Fruit fly (Drosophila melanogaster) whole organism, prepupa: ENCODE results near the gene Zn72D.

Source experiments
- Blimp-1 ChIP-seq: fragments of 200-800 bp; sonication (Bioruptor generic); optimal IDR thresholded peaks from 3 replicates; lab custom pipeline; 2017; ENCODE audit warnings: missing biosample characterization, missing genetic modification characterization, mild to moderate bottlenecking, moderate library complexity, missing genetic modification reagents
- CG10669 ChIP-seq: fragments of 200-800 bp; sonication (Bioruptor generic); optimal IDR thresholded peaks from 3 replicates; lab custom pipeline; 2018; ENCODE audit warnings: missing biosample characterization, mild to moderate bottlenecking, missing genetic modification characterization, moderate library complexity
- CG11294 ChIP-seq: fragments of 200-800 bp; sonication (Bioruptor generic); IDR thresholded peaks from 2 replicates; pipeline ENCODE4 v1.3.6; 2022; ENCODE audit warnings: missing biosample characterization, missing genetic modification characterization
- CG11902 ChIP-seq: fragments of 200-800 bp; sonication (Bioruptor generic); optimal IDR thresholded peaks from 3 replicates; lab custom pipeline; 2016; ENCODE audit warnings: missing biosample characterization, missing genetic modification characterization
- CG15336 ChIP-seq: fragments of 200-800 bp; sonication (Bioruptor generic); IDR thresholded peaks from 2 replicates; pipeline ENCODE4 v1.3.6; 2022; ENCODE audit warnings: missing biosample characterization, missing genetic modification characterization
- CG16779 ChIP-seq: fragments of 200-800 bp; sonication (Bioruptor generic); optimal IDR thresholded peaks from 3 replicates; lab custom pipeline; 2017; ENCODE audit warnings: missing biosample characterization, mild to moderate bottlenecking, missing genetic modification characterization
- CG32006 ChIP-seq: fragments of 200-800 bp; sonication (Bioruptor generic); optimal IDR thresholded peaks from 3 replicates; lab custom pipeline; 2017; ENCODE audit warnings: missing biosample characterization, mild to moderate bottlenecking, missing genetic modification characterization
- CG34406 ChIP-seq: fragments of 200-800 bp; sonication (Bioruptor generic); optimal IDR thresholded peaks from 3 replicates; lab custom pipeline; 2016; ENCODE audit warnings: missing biosample characterization, missing genetic modification characterization
- CG3919 ChIP-seq: fragments of 200-800 bp; sonication (Bioruptor generic); optimal IDR thresholded peaks from 3 replicates; lab custom pipeline; 2016; ENCODE audit warnings: missing biosample characterization, missing genetic modification characterization
- CG4318 ChIP-seq: fragments of 200-800 bp; sonication (Bioruptor generic); optimal IDR thresholded peaks from 3 replicates; lab custom pipeline; 2017; ENCODE audit warnings: missing biosample characterization, mild to moderate bottlenecking, missing genetic modification characterization
- CG6163 ChIP-seq: fragments of 200-800 bp; sonication (Bioruptor generic); IDR thresholded peaks from 3 replicates; pipeline ENCODE4 v1.3.6; 2022; ENCODE audit warnings: missing biosample characterization, missing genetic modification characterization
- CG6276 ChIP-seq: fragments of 200-800 bp; sonication (Bioruptor generic); optimal IDR thresholded peaks from 2 replicates; lab custom pipeline; 2017; ENCODE audit warnings: missing biosample characterization, mild to moderate bottlenecking, missing genetic modification characterization
- CG6808 ChIP-seq: fragments of 200-800 bp; sonication (Bioruptor generic); optimal IDR thresholded peaks from 3 replicates; lab custom pipeline; 2017; ENCODE audit warnings: missing biosample characterization, missing genetic modification characterization, mild to moderate bottlenecking, moderate library complexity, missing genetic modification reagents
- CG8119 ChIP-seq: fragments of 200-800 bp; sonication (Bioruptor generic); IDR thresholded peaks from 3 replicates; pipeline ENCODE4 v1.3.6; 2022; ENCODE audit warnings: missing biosample characterization, missing genetic modification characterization
- CG8319 ChIP-seq: fragments of 200-800 bp; sonication (Bioruptor generic); optimal IDR thresholded peaks from 3 replicates; lab custom pipeline; 2016; ENCODE audit warnings: missing biosample characterization, missing genetic modification characterization
- CG8632 ChIP-seq: fragments of 200-800 bp; sonication (Bioruptor generic); optimal IDR thresholded peaks from 3 replicates; lab custom pipeline; 2016; ENCODE audit warnings: missing biosample characterization, missing genetic modification characterization
- CG9139 ChIP-seq: fragments of 200-800 bp; sonication (Bioruptor generic); optimal IDR thresholded peaks from 3 replicates; lab custom pipeline; 2017; ENCODE audit warnings: missing biosample characterization, mild to moderate bottlenecking, missing genetic modification characterization
- Eip78C ChIP-seq: fragments of 200-800 bp; sonication (Bioruptor generic); peaks from one replicate; lab custom pipeline; 2016; ENCODE audit warnings: missing biosample characterization, missing genetic modification characterization
- Ets96B ChIP-seq: fragments of 200-800 bp; optimal IDR thresholded peaks from 2 replicates; lab custom pipeline; 2019; ENCODE audit warnings: missing biosample characterization, mild to moderate bottlenecking, missing genetic modification characterization, moderate library complexity
- Gug ChIP-seq: fragments of 200-800 bp; sonication (Bioruptor generic); IDR thresholded peaks from 2 replicates; pipeline ENCODE4 v1.3.6; 2022; ENCODE audit warnings: missing biosample characterization, missing genetic modification characterization
- Hr4 ChIP-seq: fragments of 200-800 bp; sonication (Bioruptor generic); optimal IDR thresholded peaks from 3 replicates; lab custom pipeline; 2016; ENCODE audit warnings: missing biosample characterization, missing genetic modification characterization
- Lpt ChIP-seq: fragments of 200-800 bp; sonication (Bioruptor generic); optimal IDR thresholded peaks from 3 replicates; lab custom pipeline; 2016; ENCODE audit warnings: missing biosample characterization, missing genetic modification characterization
- Met ChIP-seq: fragments of 200-800 bp; sonication (Bioruptor generic); optimal IDR thresholded peaks from 3 replicates; lab custom pipeline; 2016; ENCODE audit warnings: missing biosample characterization, missing genetic modification characterization
- OdsH ChIP-seq: fragments of 200-800 bp; sonication (Bioruptor generic); optimal IDR thresholded peaks from 3 replicates; lab custom pipeline; 2016; ENCODE audit warnings: missing biosample characterization, missing genetic modification characterization
- Sox15 ChIP-seq: fragments of 200-800 bp; sonication (Bioruptor generic); optimal IDR thresholded peaks from 3 replicates; lab custom pipeline; 2016; ENCODE audit warnings: missing biosample characterization, missing genetic modification characterization
- cyc ChIP-seq: fragments of 200-800 bp; sonication (Bioruptor generic); optimal IDR thresholded peaks from 3 replicates; lab custom pipeline; 2016; ENCODE audit warnings: missing biosample characterization, missing genetic modification characterization
- dsx ChIP-seq: fragments of 200-800 bp; optimal IDR thresholded peaks from 3 replicates; lab custom pipeline; 2019; ENCODE audit warnings: missing biosample characterization, mild to moderate bottlenecking, missing genetic modification characterization, moderate library complexity; ENCODE audit not compliant: poor library complexity, severe bottlenecking
- eg ChIP-seq: fragments of 200-800 bp; sonication (Bioruptor generic); IDR thresholded peaks from 3 replicates; pipeline ENCODE4 v1.3.6; 2022; ENCODE audit warnings: missing biosample characterization, missing genetic modification characterization
- fd59A ChIP-seq: fragments of 200-800 bp; sonication (Bioruptor generic); optimal IDR thresholded peaks from 2 replicates; lab custom pipeline; 2017; ENCODE audit warnings: missing biosample characterization, mild to moderate bottlenecking, missing genetic modification characterization, missing genetic modification reagents
- fkh ChIP-seq: fragments of 200-800 bp; sonication (Bioruptor generic); optimal IDR thresholded peaks from 3 replicates; lab custom pipeline; 2017; ENCODE audit warnings: missing biosample characterization, mild to moderate bottlenecking, missing genetic modification characterization, moderate library complexity
- salr ChIP-seq, 2 experiments: fragments of 200-800 bp; sonication (Bioruptor generic); optimal IDR thresholded peaks; 3 replicates each; lab custom pipeline; 2016 to 2018; ENCODE audit warnings: missing biosample characterization in 2 of 2, missing genetic modification characterization in 2 of 2, mild to moderate bottlenecking in 1 of 2
- spab ChIP-seq: fragments of 200-800 bp; sonication (Bioruptor generic); optimal IDR thresholded peaks from 2 replicates; lab custom pipeline; 2017; ENCODE audit warnings: missing biosample characterization, mild to moderate bottlenecking, missing genetic modification characterization, missing genetic modification reagents
- ss ChIP-seq, 2 experiments: fragments of 200-800 bp; sonication (Bioruptor generic); optimal IDR thresholded peaks; 2 replicates in 1 of 2; 3 replicates in 1 of 2; lab custom pipeline; 2017 to 2018; ENCODE audit warnings: mild to moderate bottlenecking in 2 of 2, missing biosample characterization in 2 of 2, missing genetic modification characterization in 2 of 2, moderate library complexity in 1 of 2
- svp ChIP-seq: fragments of 200-800 bp; sonication (Bioruptor generic); peaks from one replicate; lab custom pipeline; 2016; ENCODE audit warnings: missing biosample characterization, missing genetic modification characterization
- vri ChIP-seq: fragments of 200-800 bp; sonication (Bioruptor generic); optimal IDR thresholded peaks from 3 replicates; lab custom pipeline; 2016; ENCODE audit warnings: missing biosample characterization, mild to moderate bottlenecking, missing genetic modification characterization

Zn72D gene

dm6 chr3L:16153650-16154049 is 41.2 kb upstream of the Zn72D start:
- TF ChIP-seq fkh (GFP tag; lab: Kevin White, UChicago) (no peak), Lpt (GFP tag; lab: Kevin White, UChicago) (no peak), vri (peak; percentile 47), Eip78C (GFP tag; lab: Kevin White, UChicago) (peak; percentile 62), Met (GFP tag; lab: Kevin White, UChicago) (peak; percentile 18)

dm6 chr3L:16153089-16153488 is 40.7 kb upstream of the Zn72D start:
- no peak for TF ChIP-seq CG8632 (GFP tag; lab: Kevin White, UChicago)
- TF ChIP-seq CG32006, result no peak
- TF ChIP-seq ss (GFP tag; optimal IDR thresholded peaks at IDR 0.05; lab: Kevin White, UChicago), result peak; percentile 15 to 53
- no peak for TF ChIP-seq Blimp-1 (GFP tag; lab: Kevin White, UChicago)
- TF ChIP-seq OdsH (GFP tag; lab: Kevin White, UChicago), result peak; percentile 13
- TF ChIP-seq CG6163 (GFP tag; lab: Robert Waterston, UW), result peak; percentile 79; the same call in 2 of the 3 replicates
- peak; percentile 17 for TF ChIP-seq spab
- peak; percentile 34 for TF ChIP-seq dsx (GFP tag; lab: Kevin White, UChicago)
- TF ChIP-seq CG9139 (GFP tag; lab: Kevin White, UChicago), result peak; percentile 30
- TF ChIP-seq CG34406 (GFP tag; lab: Kevin White, UChicago), result no peak
- peak; percentile 59 for TF ChIP-seq CG8119
- peak; percentile 64 for TF ChIP-seq Eip78C (GFP tag; lab: Kevin White, UChicago)
- TF ChIP-seq CG11294 (GFP tag; lab: Robert Waterston, UW), result no peak
- TF ChIP-seq eg (GFP tag; lab: Robert Waterston, UW), result peak; percentile 70; the same call in 2 of the 3 replicates
- TF ChIP-seq Hr4 (GFP tag; lab: Kevin White, UChicago), result no peak
- peak; percentile 44; the same call in 1 of the 2 replicates for TF ChIP-seq CG15336 (GFP tag; lab: Robert Waterston, UW)
- TF ChIP-seq svp (GFP tag; lab: Kevin White, UChicago), result peak; percentile 45
- TF ChIP-seq CG8319 (GFP tag; lab: Kevin White, UChicago), result no peak
- TF ChIP-seq CG6276 (GFP tag; lab: Kevin White, UChicago), result peak; percentile 59
- TF ChIP-seq Lpt (GFP tag; lab: Kevin White, UChicago), result peak; percentile 37
- TF ChIP-seq Sox15 (GFP tag; lab: Kevin White, UChicago), result no peak
- TF ChIP-seq CG3919, result peak; percentile 29
- TF ChIP-seq CG6808 (GFP tag; lab: Kevin White, UChicago), result peak; percentile 53
- TF ChIP-seq Ets96B (tag; lab: Kevin White, UChicago), result no peak
- TF ChIP-seq Gug, result peak; percentile 41
- TF ChIP-seq CG4318 (GFP tag; lab: Kevin White, UChicago), result no peak
- TF ChIP-seq CG16779 (tag; lab: Kevin White, UChicago), result peak; percentile 19
- TF ChIP-seq, all 60 proteins: peak for 17

dm6 chr3L:16151742-16152141 is 39.3 kb upstream of the Zn72D start:
- no peak for TF ChIP-seq Met (GFP tag; lab: Kevin White, UChicago)
- no peak for TF ChIP-seq fkh (GFP tag; lab: Kevin White, UChicago)
- TF ChIP-seq fd59A (GFP tag; lab: Kevin White, UChicago), result no peak
- no peak for TF ChIP-seq CG10669 (GFP tag; lab: Kevin White, UChicago)
- no peak for TF ChIP-seq Gug
- TF ChIP-seq cyc (GFP tag; lab: Kevin White, UChicago), result no peak
- TF ChIP-seq CG11902 (GFP tag; lab: Kevin White, UChicago), result no peak
- no peak for TF ChIP-seq spab
- 0 out of 2 replicates have a peak, but pooled peaks have one; percentile 21 for TF ChIP-seq CG15336 (GFP tag; lab: Robert Waterston, UW)
- TF ChIP-seq CG32006, result peak; percentile 19
- TF ChIP-seq salr (GFP tag; optimal IDR thresholded peaks at IDR 0.05; lab: Kevin White, UChicago), result no peak
- no peak for TF ChIP-seq CG11294 (GFP tag; lab: Robert Waterston, UW)
- TF ChIP-seq, all 60 proteins: peak for 2
